Worm (Caenorhabditis elegans): Measurements from ENCODE around the gene snap-29.

The snap-29 gene

ce11 chrIII:8771851-8772250, 4.2 kb upstream of the snap-29 start, which contains the start of gene K02D10.3:
TSS of gene K02D10.3 (minus strand) at chrIII:8771951.
- no peak for TF ChIP-seq sea-1 (GFP tag; conservative IDR thresholded peaks at IDR 0.05)
- no peak for TF ChIP-seq flt-1 (GFP tag; IDR thresholded peaks at IDR 0.05)
- TF ChIP-seq aly-1 (tag; optimal IDR thresholded peaks at IDR 0.05) = no peak
- no peak for TF ChIP-seq hnd-1 (tag; optimal IDR thresholded peaks at IDR 0.05)
- TF ChIP-seq pes-1 (GFP tag; IDR thresholded peaks at IDR 0.05) = no peak
- TF ChIP-seq ama-1 (optimal IDR thresholded peaks at IDR 0.05) = no peak
- TF ChIP-seq B0310.2 (tag; optimal IDR thresholded peaks at IDR 0.05) = no peak
- no peak for TF ChIP-seq scrt-1 (GFP tag; IDR thresholded peaks at IDR 0.05)
- TF ChIP-seq ceh-13 (GFP tag; optimal IDR thresholded peaks at IDR 0.05) = no peak
- no peak for TF ChIP-seq ets-7 (tag; optimal IDR thresholded peaks at IDR 0.05)
- TF ChIP-seq tbx-11 (GFP tag; IDR thresholded peaks at IDR 0.05) = no peak
- no peak for TF ChIP-seq hmbx-1 (tag; optimal IDR thresholded peaks at IDR 0.05)
- TF ChIP-seq hmg-4 (GFP tag; optimal IDR thresholded peaks at IDR 0.05) = no peak
- no peak for TF ChIP-seq tra-4 (tag; optimal IDR thresholded peaks at IDR 0.05)
- TF ChIP-seq F13C5.2 (tag; optimal IDR thresholded peaks at IDR 0.05) = no peak
- TF ChIP-seq ceh-36 (tag; optimal IDR thresholded peaks at IDR 0.05) = no peak
- TF ChIP-seq tbx-37 (GFP tag; conservative IDR thresholded peaks at IDR 0.05) = no peak

ce11 chrIII:8772428-8773027, 3.5 kb upstream of the snap-29 start:
- TF ChIP-seq tra-4 (tag; optimal IDR thresholded peaks at IDR 0.05) (no peak), scrt-1 (GFP tag; IDR thresholded peaks at IDR 0.05) (no peak), tbx-37 (GFP tag; conservative IDR thresholded peaks at IDR 0.05) (no peak), ceh-13 (GFP tag; optimal IDR thresholded peaks at IDR 0.05) (no peak), hmbx-1 (tag; optimal IDR thresholded peaks at IDR 0.05) (no peak), ceh-36 (tag; optimal IDR thresholded peaks at IDR 0.05) (no peak), hmg-4 (GFP tag; optimal IDR thresholded peaks at IDR 0.05) (no peak), tbx-11 (GFP tag; IDR thresholded peaks at IDR 0.05) (no peak), hnd-1 (tag; optimal IDR thresholded peaks at IDR 0.05) (no peak), sea-1 (GFP tag; conservative IDR thresholded peaks at IDR 0.05) (no peak), ama-1 (optimal IDR thresholded peaks at IDR 0.05) (no peak), B0310.2 (tag; optimal IDR thresholded peaks at IDR 0.05) (no peak), F13C5.2 (tag; optimal IDR thresholded peaks at IDR 0.05) (no peak), flt-1 (GFP tag; IDR thresholded peaks at IDR 0.05) (no peak), ets-7 (tag; optimal IDR thresholded peaks at IDR 0.05) (no peak), pes-1 (GFP tag; IDR thresholded peaks at IDR 0.05) (no peak)

- TF ChIP-seq ceh-13 (GFP tag; optimal IDR thresholded peaks at IDR 0.05) (no peak), tra-4 (tag; optimal IDR thresholded peaks at IDR 0.05) (no peak), sea-1 (GFP tag; conservative IDR thresholded peaks at IDR 0.05) (no peak), flt-1 (GFP tag; IDR thresholded peaks at IDR 0.05) (no peak), pes-1 (GFP tag; IDR thresholded peaks at IDR 0.05) (no peak), ceh-36 (tag; optimal IDR thresholded peaks at IDR 0.05) (no peak), tbx-11 (GFP tag; IDR thresholded peaks at IDR 0.05) (no peak), scrt-1 (GFP tag; IDR thresholded peaks at IDR 0.05) (no peak), tbx-37 (GFP tag; conservative IDR thresholded peaks at IDR 0.05) (no peak), hmg-4 (GFP tag; optimal IDR thresholded peaks at IDR 0.05) (no peak), F13C5.2 (tag; optimal IDR thresholded peaks at IDR 0.05) (no peak), ets-7 (tag; optimal IDR thresholded peaks at IDR 0.05) (no peak), hmbx-1 (tag; optimal IDR thresholded peaks at IDR 0.05) (no peak), aly-1 (tag; optimal IDR thresholded peaks at IDR 0.05) (no peak), B0310.2 (tag; optimal IDR thresholded peaks at IDR 0.05) (no peak), hnd-1 (tag; optimal IDR thresholded peaks at IDR 0.05) (no peak), ama-1 (optimal IDR thresholded peaks at IDR 0.05) (no peak)
These were observed 2.7 kb upstream of the snap-29 start for ce11 chrIII:8773375-8773774.

- TF ChIP-seq tbx-11 (GFP tag; IDR thresholded peaks at IDR 0.05) = no peak
- no peak for TF ChIP-seq hmbx-1 (tag; optimal IDR thresholded peaks at IDR 0.05)
- no peak for TF ChIP-seq ceh-36 (tag; optimal IDR thresholded peaks at IDR 0.05)
- no peak for TF ChIP-seq tra-4 (tag; optimal IDR thresholded peaks at IDR 0.05)
- TF ChIP-seq hmg-4 (GFP tag; optimal IDR thresholded peaks at IDR 0.05) = no peak
These were observed 3.9 kb downstream of the snap-29 start, which contains the start of gene K02D10.4 for ce11 chrIII:8779912-8780311. TSS of gene K02D10.4 (minus strand) at chrIII:8780012.

ce11 chrIII:8780473-8780872, 4.4 kb downstream of the snap-29 start:
- TF ChIP-seq ets-7 (tag; optimal IDR thresholded peaks at IDR 0.05) (no peak), pes-1 (GFP tag; IDR thresholded peaks at IDR 0.05) (no peak), hmbx-1 (tag; optimal IDR thresholded peaks at IDR 0.05) (no peak), F13C5.2 (tag; optimal IDR thresholded peaks at IDR 0.05) (no peak), tbx-37 (GFP tag; conservative IDR thresholded peaks at IDR 0.05) (no peak), flt-1 (GFP tag; IDR thresholded peaks at IDR 0.05) (no peak)

- TF ChIP-seq ets-7 (tag; optimal IDR thresholded peaks at IDR 0.05) = no peak
- TF ChIP-seq sea-1 (GFP tag; conservative IDR thresholded peaks at IDR 0.05) = no peak
- TF ChIP-seq F13C5.2 (tag; optimal IDR thresholded peaks at IDR 0.05) = no peak
- TF ChIP-seq tbx-11 (GFP tag; IDR thresholded peaks at IDR 0.05) = no peak
- TF ChIP-seq scrt-1 (GFP tag; IDR thresholded peaks at IDR 0.05) = no peak
These were observed 6.0 kb downstream of the snap-29 start for ce11 chrIII:8782080-8782479.

ce11 chrIII:8782744-8783143, 6.7 kb downstream of the snap-29 start:
- no peak for TF ChIP-seq pes-1 (GFP tag; IDR thresholded peaks at IDR 0.05)
- TF ChIP-seq tbx-11 (GFP tag; IDR thresholded peaks at IDR 0.05) = no peak
- TF ChIP-seq tra-4 (tag; optimal IDR thresholded peaks at IDR 0.05) = no peak
- TF ChIP-seq B0310.2 (tag; optimal IDR thresholded peaks at IDR 0.05) = no peak
- TF ChIP-seq scrt-1 (GFP tag; IDR thresholded peaks at IDR 0.05) = no peak
- TF ChIP-seq ets-7 (tag; optimal IDR thresholded peaks at IDR 0.05) = no peak
- TF ChIP-seq aly-1 (tag; optimal IDR thresholded peaks at IDR 0.05) = no peak
- no peak for TF ChIP-seq hnd-1 (tag; optimal IDR thresholded peaks at IDR 0.05)
- no peak for TF ChIP-seq sea-1 (GFP tag; conservative IDR thresholded peaks at IDR 0.05)
- TF ChIP-seq tbx-37 (GFP tag; conservative IDR thresholded peaks at IDR 0.05) = no peak
- no peak for TF ChIP-seq ama-1 (optimal IDR thresholded peaks at IDR 0.05)
- TF ChIP-seq ceh-13 (GFP tag; optimal IDR thresholded peaks at IDR 0.05) = no peak
- no peak for TF ChIP-seq hmbx-1 (tag; optimal IDR thresholded peaks at IDR 0.05)
- TF ChIP-seq ceh-36 (tag; optimal IDR thresholded peaks at IDR 0.05) = no peak
- TF ChIP-seq hmg-4 (GFP tag; optimal IDR thresholded peaks at IDR 0.05) = no peak
- TF ChIP-seq F13C5.2 (tag; optimal IDR thresholded peaks at IDR 0.05) = no peak
